Worm (Caenorhabditis elegans): Measurements from ENCODE around the gene K12D12.5.

The K12D12.5 gene

DNA sequence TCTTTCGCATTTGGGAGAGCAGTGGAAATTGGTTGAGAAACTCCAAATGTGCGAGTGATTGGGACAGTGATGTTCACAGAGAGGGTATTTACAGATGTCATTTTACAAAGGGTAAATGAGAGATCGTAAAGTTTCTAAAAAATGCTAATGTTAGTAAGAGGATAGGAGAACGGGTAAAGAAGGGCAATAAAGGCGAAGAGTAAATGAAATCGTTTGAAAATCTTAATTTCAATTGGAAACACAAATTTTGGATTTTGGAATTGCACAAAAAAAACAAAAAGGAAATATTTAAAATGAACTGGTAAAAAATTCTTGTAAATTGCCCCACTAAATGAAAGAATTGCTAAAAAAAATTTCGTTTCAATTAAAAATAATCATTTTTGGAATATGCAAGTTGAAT, 44.4 kb upstream of the K12D12.5 start, which contains the start of gene pap-3:
TSS of gene pap-3 (minus strand) at position 101 of the 400 bp plus-strand sequence.
- TF ChIP-seq ceh-20 (GFP tag; IDR thresholded peaks at IDR 0.05) (no peak), Y105C5A.15 (GFP tag; IDR thresholded peaks at IDR 0.05) (no peak), lin-38 (GFP tag; IDR thresholded peaks at IDR 0.05) (no peak), lin-15B (tag; optimal IDR thresholded peaks at IDR 0.05) (no peak), nhr-42 (GFP tag; IDR thresholded peaks at IDR 0.05) (no peak), ceh-62 (tag; optimal IDR thresholded peaks at IDR 0.05) (no peak), ztf-11 (tag; optimal IDR thresholded peaks at IDR 0.05) (no peak), ceh-28 (tag; optimal IDR thresholded peaks at IDR 0.05) (no peak), duxl-1 (tag; optimal IDR thresholded peaks at IDR 0.05; ENCODE audit: poor library complexity) (no peak), unc-62 (GFP tag; optimal IDR thresholded peaks at IDR 0.05 in 1 of 2) (no peak), unc-62 (tag; optimal IDR thresholded peaks at IDR 0.05) (no peak), dmd-8 (GFP tag; IDR thresholded peaks at IDR 0.05) (no peak), nhr-28 (tag; optimal IDR thresholded peaks at IDR 0.05) (no peak), attf-4 (tag; optimal IDR thresholded peaks at IDR 0.05) (no peak), hmg-1.1 (GFP tag; IDR thresholded peaks at IDR 0.05) (no peak)

DNA sequence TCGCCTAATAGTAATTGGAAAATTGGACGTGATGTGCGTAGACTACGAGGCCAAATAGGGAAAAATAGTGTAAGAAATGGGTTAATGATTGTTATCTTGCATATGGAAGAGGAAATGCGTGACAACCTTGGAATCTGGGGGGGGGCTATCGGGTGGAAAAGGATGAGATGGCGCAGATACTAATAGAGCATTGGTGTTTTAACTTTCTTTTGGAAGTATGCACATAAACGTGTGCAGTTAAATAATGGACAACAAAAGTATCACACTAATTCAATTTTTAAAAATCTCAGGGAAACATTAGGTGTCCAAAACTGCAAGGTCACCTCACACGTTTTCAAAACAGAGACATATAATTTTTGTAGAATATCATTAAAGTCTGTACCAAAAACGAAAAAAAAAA, 41.0 kb upstream of the K12D12.5 start, which contains the start of gene Y6D1A.2:
TSS of gene Y6D1A.2 (minus strand) at position 101 of the 400 bp plus-strand sequence.
- no peak for TF ChIP-seq madf-9 (GFP tag; conservative IDR thresholded peaks at IDR 0.05)
- TF ChIP-seq unc-62 (GFP tag; optimal IDR thresholded peaks at IDR 0.05 in 1 of 2), result no peak
- TF ChIP-seq unc-62 (tag; optimal IDR thresholded peaks at IDR 0.05), result no peak
- no peak for TF ChIP-seq nhr-111 (GFP tag; optimal IDR thresholded peaks at IDR 0.05)
- no peak for TF ChIP-seq Y105C5A.15 (GFP tag; IDR thresholded peaks at IDR 0.05)
- no peak for TF ChIP-seq zip-2 (tag; optimal IDR thresholded peaks at IDR 0.05)
- no peak for TF ChIP-seq skn-1 (tag; optimal IDR thresholded peaks at IDR 0.05)
- no peak for TF ChIP-seq R02D3.7 (tag; optimal IDR thresholded peaks at IDR 0.05)

DNA sequence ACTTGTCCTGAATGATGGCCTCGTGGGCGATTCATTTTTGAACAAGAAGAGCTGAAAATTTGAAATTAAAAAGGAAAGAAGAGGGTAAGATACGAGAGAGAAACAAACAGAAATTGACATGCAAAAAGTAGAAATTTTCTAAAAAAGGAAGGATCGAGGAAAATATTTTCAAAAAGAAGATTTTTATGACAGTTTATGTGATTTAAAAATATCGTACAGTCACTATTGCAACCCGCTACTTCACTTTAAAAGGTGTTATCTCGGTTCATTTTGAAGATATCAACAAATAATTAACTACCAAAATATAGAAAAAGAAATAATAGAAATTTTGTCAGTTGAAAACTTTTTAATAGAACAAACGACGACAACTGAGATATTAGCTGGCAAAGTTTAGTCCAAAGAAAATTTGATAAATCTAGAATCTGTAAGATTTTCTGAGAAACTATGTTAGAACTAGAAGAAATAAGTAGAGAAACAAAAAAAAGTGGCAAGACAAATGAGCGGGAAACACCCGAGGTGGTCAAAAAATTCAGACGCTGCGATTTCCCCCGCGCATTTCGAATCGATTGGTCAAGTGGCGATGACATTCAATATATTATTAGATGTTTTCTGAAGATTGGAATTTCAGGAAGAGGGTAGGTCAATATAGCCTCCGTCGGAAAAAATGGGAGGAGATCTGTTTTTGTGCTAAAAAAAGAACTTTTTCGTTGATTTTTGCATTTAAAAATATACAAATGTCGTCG, 37.1 kb upstream of the K12D12.5 start, which contains the start of gene Y6D1A.1:
TSS of gene Y6D1A.1 (minus strand) at position 51 of the 743 bp plus-strand sequence.
- TF ChIP-seq dve-1 (tag; optimal IDR thresholded peaks at IDR 0.05; ENCODE audit: insufficient read depth) (no peak), unc-62 (GFP tag; optimal IDR thresholded peaks at IDR 0.05 in 1 of 2) (peak in 1 of 2 experiments; percentile 55), unc-62 (tag; optimal IDR thresholded peaks at IDR 0.05) (no peak)

ce11 chrII:11829920-11830319, 30.9 kb upstream of the K12D12.5 start, which contains the start of gene pes-5:
Gene pes-5, minus strand, starts transcription at chrII:11830020.
- TF ChIP-seq unc-39 (tag; optimal IDR thresholded peaks at IDR 0.05) (no peak), zag-1 (tag; optimal IDR thresholded peaks at IDR 0.05) (no peak), ceh-28 (tag; optimal IDR thresholded peaks at IDR 0.05) (no peak), ZK337.2 (GFP tag; IDR thresholded peaks at IDR 0.05) (no peak), lsy-2 (tag; optimal IDR thresholded peaks at IDR 0.05) (no peak), nhr-42 (GFP tag; IDR thresholded peaks at IDR 0.05) (no peak), mep-1 (tag; optimal IDR thresholded peaks at IDR 0.05) (no peak), nhr-41 (GFP tag; IDR thresholded peaks at IDR 0.05) (no peak), vab-7 (GFP tag; IDR thresholded peaks at IDR 0.05) (no peak), unc-62 (GFP tag; optimal IDR thresholded peaks at IDR 0.05 in 1 of 2) (no peak), unc-62 (tag; optimal IDR thresholded peaks at IDR 0.05) (no peak), ZK546.5 (tag; optimal IDR thresholded peaks at IDR 0.05) (no peak), mdt-29 (GFP tag; IDR thresholded peaks at IDR 0.05) (no peak), unc-130 (GFP tag; optimal IDR thresholded peaks at IDR 0.05) (no peak), R02D3.7 (tag; optimal IDR thresholded peaks at IDR 0.05) (no peak), pha-4 (GFP tag; IDR thresholded peaks at IDR 0.05) (no peak), pha-4 (tag; optimal IDR thresholded peaks at IDR 0.05) (no peak), F49E8.2 (tag; optimal IDR thresholded peaks at IDR 0.05; ENCODE audit: borderline replicate concordance) (no peak)
